Worm (Caenorhabditis elegans): ENCODE results near the gene ech-9.

DNA sequence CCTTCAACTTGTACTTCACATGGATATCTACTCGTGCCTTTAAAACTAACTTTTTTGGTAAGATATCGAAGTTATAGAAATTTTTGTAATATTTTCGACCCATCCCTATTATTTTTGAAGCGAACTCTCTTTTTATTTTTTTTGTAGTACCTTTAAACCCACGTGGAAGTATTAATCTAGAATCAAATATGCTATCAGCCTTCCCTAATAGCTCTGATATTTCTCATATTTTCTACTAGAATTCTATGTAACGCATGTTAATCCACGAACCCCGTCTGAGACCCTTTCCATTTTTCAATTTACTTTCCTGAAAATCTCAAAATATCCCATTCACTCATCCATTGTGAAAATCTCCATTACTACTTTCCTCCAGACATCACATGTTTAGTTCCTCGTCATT lies 38.2 kb upstream of the ech-9 start:
- TF ChIP-seq T22C8.4 (GFP tag; IDR thresholded peaks at IDR 0.05): no peak
- TF ChIP-seq ref-1 (GFP tag; conservative IDR thresholded peaks at IDR 0.05): no peak
- no peak for TF ChIP-seq klf-2 (GFP tag; conservative IDR thresholded peaks at IDR 0.05)
- TF ChIP-seq flt-1 (GFP tag; IDR thresholded peaks at IDR 0.05): no peak
